Fruit fly (Drosophila melanogaster) whole organism, adult: ENCODE measurements around the gene CG6569.
A peak's percentile ranks its signal among the peaks of the same experiment; 100 is the strongest.

Experiments used
- CG11617 ChIP-seq: fragments of 200-800 bp; sonication (Bioruptor generic); optimal IDR thresholded peaks from 2 replicates; lab custom pipeline; 2017; ENCODE audit warnings: mild to moderate bottlenecking, missing biosample characterization, missing genetic modification reagents, missing genetic modification characterization
- CG12768 ChIP-seq: fragments of 200-800 bp; sonication (Bioruptor generic); optimal IDR thresholded peaks from 2 replicates; lab custom pipeline; 2017; ENCODE audit warnings: missing biosample characterization, missing genetic modification characterization, mild to moderate bottlenecking, moderate library complexity, missing genetic modification reagents
- CG14711 ChIP-seq: fragments of 200-800 bp; sonication (Bioruptor generic); optimal IDR thresholded peaks from 2 replicates; lab custom pipeline; 2018; ENCODE audit warnings: missing biosample characterization, mild to moderate bottlenecking, missing genetic modification characterization, moderate library complexity
- CG1620 ChIP-seq: fragments of 200-800 bp; sonication (Bioruptor generic); optimal IDR thresholded peaks from 2 replicates; lab custom pipeline; 2016; ENCODE audit warnings: missing biosample characterization, missing genetic modification characterization
- CG33017 ChIP-seq: fragments of 200-800 bp; sonication (Bioruptor generic); optimal IDR thresholded peaks from 2 replicates; lab custom pipeline; 2018; ENCODE audit warnings: missing biosample characterization, mild to moderate bottlenecking, missing genetic modification characterization, moderate library complexity
- CG5204 ChIP-seq: fragments of 200-800 bp; sonication (Bioruptor generic); optimal IDR thresholded peaks from 2 replicates; lab custom pipeline; 2016; ENCODE audit warnings: missing biosample characterization, missing genetic modification characterization
- CG7045 ChIP-seq: fragments of 200-800 bp; sonication (Bioruptor generic); optimal IDR thresholded peaks from 2 replicates; lab custom pipeline; 2017; ENCODE audit warnings: missing biosample characterization, mild to moderate bottlenecking, missing genetic modification characterization
- CG7101 ChIP-seq: fragments of 200-800 bp; sonication (Bioruptor generic); optimal IDR thresholded peaks from 2 replicates; lab custom pipeline; 2018; ENCODE audit warnings: missing biosample characterization, mild to moderate bottlenecking, missing genetic modification characterization, moderate library complexity
- Clk ChIP-seq: fragments of 200-800 bp; sonication (Bioruptor generic); optimal IDR thresholded peaks from 2 replicates; lab custom pipeline; 2017; ENCODE audit warnings: missing biosample characterization, missing genetic modification characterization
- Crg-1 ChIP-seq: fragments of 200-800 bp; sonication (Bioruptor generic); optimal IDR thresholded peaks from 2 replicates; lab custom pipeline; 2016; ENCODE audit warnings: missing biosample characterization, missing genetic modification characterization
- Hr96 ChIP-seq: fragments of 200-800 bp; sonication (Bioruptor generic); optimal IDR thresholded peaks from 2 replicates; lab custom pipeline; 2016; ENCODE audit warnings: missing biosample characterization, missing genetic modification characterization
- Mnt ChIP-seq: fragments of 200-800 bp; sonication (Bioruptor generic); optimal IDR thresholded peaks from 2 replicates; lab custom pipeline; 2016; ENCODE audit warnings: missing biosample characterization, mild to moderate bottlenecking, missing genetic modification characterization
- bab1 ChIP-seq: fragments of 200-800 bp; sonication (Bioruptor generic); optimal IDR thresholded peaks from 3 replicates; lab custom pipeline; 2019; ENCODE audit warnings: missing biosample characterization, mild to moderate bottlenecking, missing genetic modification characterization, moderate library complexity
- cic ChIP-seq: fragments of 200-800 bp; sonication (Bioruptor generic); optimal IDR thresholded peaks from 2 replicates; lab custom pipeline; 2017; ENCODE audit warnings: missing biosample characterization, mild to moderate bottlenecking, missing genetic modification characterization, moderate library complexity
- cnc ChIP-seq, 2 experiments: fragments of >200 bp; optimal IDR thresholded peaks; 2 replicates each; lab custom pipeline; 2017
- kay ChIP-seq: fragments of 200-800 bp; sonication (Bioruptor generic); peaks from one replicate; lab custom pipeline; 2016; ENCODE audit warnings: missing biosample characterization, missing genetic modification characterization, borderline replicate concordance
- ovo ChIP-seq: fragments of 200-800 bp; sonication (Bioruptor generic); optimal IDR thresholded peaks from 2 replicates; lab custom pipeline; 2016; ENCODE audit warnings: missing biosample characterization, missing genetic modification characterization
- pad ChIP-seq: fragments of 200-800 bp; sonication (Bioruptor generic); optimal IDR thresholded peaks from 3 replicates; lab custom pipeline; 2017; ENCODE audit warnings: missing biosample characterization, missing genetic modification characterization, mild to moderate bottlenecking, moderate library complexity, missing genetic modification reagents
- tj ChIP-seq: fragments of 200-800 bp; sonication (Bioruptor generic); optimal IDR thresholded peaks from 3 replicates; lab custom pipeline; 2017; ENCODE audit warnings: missing biosample characterization, mild to moderate bottlenecking, missing genetic modification characterization, moderate library complexity
- toe ChIP-seq: fragments of 200-800 bp; sonication (Bioruptor generic); optimal IDR thresholded peaks from 2 replicates; lab custom pipeline; 2016; ENCODE audit warnings: missing biosample characterization, missing genetic modification characterization

The CG6569 gene

dm6 chr3R:21845165-21845564 lies 22.6 kb downstream of the CG6569 start, which contains the start of gene Gr93c:
Gene Gr93c, minus strand, starts transcription at chr3R:21845265.
- TF ChIP-seq Crg-1 (GFP tag; lab: Kevin White, UChicago) (no peak), CG33017 (tag; lab: Kevin White, UChicago) (no peak), CG1620 (GFP tag; lab: Kevin White, UChicago) (no peak), toe (no peak), CG7101 (tag; lab: Kevin White, UChicago) (no peak), CG11617 (no peak), kay (GFP tag; lab: Kevin White, UChicago) (no peak), CG5204 (no peak), tj (no peak), bab1 (GFP tag; lab: Kevin White, UChicago) (no peak), cnc (optimal IDR thresholded peaks at IDR 0.05; lab: Kevin White, UChicago) (no peak), Clk (GFP tag; lab: Kevin White, UChicago) (no peak), CG7045 (GFP tag; lab: Kevin White, UChicago) (no peak), cic (GFP tag; lab: Kevin White, UChicago) (no peak), ovo (GFP tag; lab: Kevin White, UChicago) (no peak), Hr96 (GFP tag; lab: Kevin White, UChicago) (no peak)

dm6 chr3R:21843665-21844064 lies 24.1 kb downstream of the CG6569 start, which contains the start of gene Gr93b:
Gene Gr93b, minus strand, starts transcription at chr3R:21843765.
- TF ChIP-seq ovo (GFP tag; lab: Kevin White, UChicago) (no peak), Hr96 (GFP tag; lab: Kevin White, UChicago) (no peak), bab1 (GFP tag; lab: Kevin White, UChicago) (no peak)

dm6 chr3R:21841474-21842376 lies 26.0 kb downstream of the CG6569 start:
- TF ChIP-seq toe (no peak), tj (no peak), CG11617 (no peak), CG33017 (tag; lab: Kevin White, UChicago) (no peak), cic (GFP tag; lab: Kevin White, UChicago) (no peak), CG14711 (tag; lab: Kevin White, UChicago) (no peak), Hr96 (GFP tag; lab: Kevin White, UChicago) (no peak), CG12768 (GFP tag; lab: Kevin White, UChicago) (no peak), CG5204 (no peak), cnc (optimal IDR thresholded peaks at IDR 0.05; lab: Kevin White, UChicago) (no peak), ovo (GFP tag; lab: Kevin White, UChicago) (no peak), Crg-1 (GFP tag; lab: Kevin White, UChicago) (no peak), kay (GFP tag; lab: Kevin White, UChicago) (no peak), bab1 (GFP tag; lab: Kevin White, UChicago) (no peak), CG7101 (tag; lab: Kevin White, UChicago) (no peak), Clk (GFP tag; lab: Kevin White, UChicago) (no peak), CG7045 (GFP tag; lab: Kevin White, UChicago) (no peak), CG1620 (GFP tag; lab: Kevin White, UChicago) (no peak)

- TF ChIP-seq Crg-1 (GFP tag; lab: Kevin White, UChicago), result no peak
- TF ChIP-seq CG12768 (GFP tag; lab: Kevin White, UChicago), result no peak
- TF ChIP-seq CG33017 (tag; lab: Kevin White, UChicago), result no peak
- no peak for TF ChIP-seq kay (GFP tag; lab: Kevin White, UChicago)
- TF ChIP-seq CG11617, result no peak
- no peak for TF ChIP-seq ovo (GFP tag; lab: Kevin White, UChicago)
- TF ChIP-seq CG5204, result no peak
Observed at dm6 chr3R:21840432-21840831, 27.3 kb downstream of the CG6569 start.

- TF ChIP-seq tj (peak; percentile 12), Hr96 (GFP tag; lab: Kevin White, UChicago) (no peak), CG7045 (GFP tag; lab: Kevin White, UChicago) (peak; percentile 17), CG14711 (tag; lab: Kevin White, UChicago) (peak; percentile 68), CG12768 (GFP tag; lab: Kevin White, UChicago) (no peak), bab1 (GFP tag; lab: Kevin White, UChicago) (peak; percentile 94), ovo (GFP tag; lab: Kevin White, UChicago) (peak; percentile 46), Clk (GFP tag; lab: Kevin White, UChicago) (no peak), kay (GFP tag; lab: Kevin White, UChicago) (no peak), CG5204 (no peak), CG33017 (tag; lab: Kevin White, UChicago) (peak; percentile 49), CG7101 (tag; lab: Kevin White, UChicago) (peak; percentile 73), CG11617 (peak; percentile 76), CG1620 (GFP tag; lab: Kevin White, UChicago) (no peak), Mnt (GFP tag; lab: Kevin White, UChicago) (no peak), cic (GFP tag; lab: Kevin White, UChicago) (no peak), cnc (optimal IDR thresholded peaks at IDR 0.05; lab: Kevin White, UChicago) (no peak), toe (no peak), pad (GFP tag; lab: Kevin White, UChicago) (peak; percentile 9), Crg-1 (GFP tag; lab: Kevin White, UChicago) (no peak)
Observed at dm6 chr3R:21839636-21840035, 28.1 kb downstream of the CG6569 start.
